Worm (Caenorhabditis elegans) whole organism, L1 larva: Measurements from ENCODE around the gene smg-4.

Source experiments
- ets-5 ChIP-seq: fragments of 200-800 bp; sonication (Bioruptor generic); IDR thresholded peaks from 2 replicates; pipeline ENCODE4 v1.3.6; 2022; ENCODE audit warnings: missing genetic modification characterization, missing compliant biosample characterization
- jun-1 ChIP-seq: fragments of 150-350 bp; optimal IDR thresholded peaks from 2 replicates; lab custom pipeline; 2014; ENCODE audit warnings: missing biosample characterization, missing genetic modification reagents, missing genetic modification characterization
- nhr-84 ChIP-seq: sonication (generic microtip); optimal IDR thresholded peaks from 2 replicates; lab custom pipeline; 2017; ENCODE audit warnings: missing biosample characterization, missing genetic modification characterization
- rnt-1 ChIP-seq: sonication (generic microtip); optimal IDR thresholded peaks from 2 replicates; lab custom pipeline; 2016; ENCODE audit warnings: mild to moderate bottlenecking, missing genetic modification characterization, moderate library complexity, missing compliant biosample characterization
- sup-37 ChIP-seq: fragments of 200-800 bp; sonication (Bioruptor generic); optimal IDR thresholded peaks from 2 replicates; lab custom pipeline; 2018; ENCODE audit warnings: mild to moderate bottlenecking, missing genetic modification characterization, missing compliant biosample characterization

The smg-4 gene

ce11 chrV:9729462-9730162 is 47.9 kb downstream of the smg-4 start, which contains the start of the genes aagr-3 and drap-1 (continued):
- TF ChIP-seq sup-37 (GFP tag; lab: Kevin White, UChicago) (no peak), ets-5 (GFP tag; lab: Robert Waterston, UW) (no peak), nhr-84 (tag; lab: Kevin White, UChicago) (no peak), rnt-1 (tag; lab: Kevin White, UChicago) (peak; percentile 12), jun-1 (tag; lab: Kevin White, UChicago) (peak; percentile 3)
- TF ChIP-seq, all 84 proteins: peak for 30
